Worm (Caenorhabditis elegans) whole organism, dauer: ENCODE results near the gene F45D3.2.

ENCODE experiments used
- unc-62 ChIP-seq: sonication (generic microtip); optimal IDR thresholded peaks from 2 replicates; lab custom pipeline; 2017; ENCODE audit warnings: missing biosample characterization, missing genetic modification reagents, missing genetic modification characterization

The F45D3.2 gene

DNA sequence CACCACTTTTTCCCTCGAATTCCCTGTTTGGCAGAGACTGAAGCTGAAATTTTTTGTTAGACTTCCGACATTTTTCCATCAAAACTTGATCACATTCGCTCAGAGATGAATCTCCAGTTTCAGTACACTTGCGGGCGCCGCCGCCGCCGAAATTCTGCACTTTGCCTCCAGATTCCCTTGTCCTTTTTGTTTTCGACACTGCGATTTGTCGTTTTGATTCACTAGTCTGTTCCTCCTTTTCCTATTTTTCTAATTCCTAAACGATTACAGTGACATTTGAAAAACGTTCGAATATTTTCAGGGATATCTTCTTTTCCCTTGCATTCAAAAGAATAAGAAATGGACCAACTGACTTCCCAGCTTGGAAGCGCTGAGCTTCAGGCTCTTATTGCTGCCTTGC, at the start of gene F45D3.2:
F45D3.2 (plus strand) TSS at position 301 of the 400 bp plus-strand sequence.
- no peak for TF ChIP-seq unc-62

ce11 chrV:12491070-12491643, 49.7 kb upstream of the F45D3.2 start:
- TF ChIP-seq unc-62: no peak

DNA sequence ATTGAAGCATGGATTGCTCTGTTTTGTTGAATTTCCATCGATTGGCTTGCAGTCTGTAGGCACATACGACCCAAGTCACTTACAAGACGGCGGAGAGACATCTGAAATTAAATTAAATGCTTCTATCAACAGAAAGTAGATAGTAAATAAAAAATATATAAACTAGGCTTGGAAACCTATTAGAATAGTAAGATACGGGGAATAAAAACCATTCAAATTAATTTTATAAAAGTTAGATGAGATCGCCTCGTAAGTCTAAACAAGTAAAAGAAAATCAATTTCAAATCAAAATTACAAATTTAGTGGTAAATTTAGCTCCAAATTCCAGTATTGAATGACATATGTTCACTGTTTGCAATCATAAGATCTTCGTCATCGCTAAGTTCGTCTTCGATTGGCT, 46.3 kb upstream of the F45D3.2 start, which contains the start of gene mrps-11:
mrps-11 (minus strand) TSS at position 101 of the 400 bp plus-strand sequence.
- no peak for TF ChIP-seq unc-62

DNA sequence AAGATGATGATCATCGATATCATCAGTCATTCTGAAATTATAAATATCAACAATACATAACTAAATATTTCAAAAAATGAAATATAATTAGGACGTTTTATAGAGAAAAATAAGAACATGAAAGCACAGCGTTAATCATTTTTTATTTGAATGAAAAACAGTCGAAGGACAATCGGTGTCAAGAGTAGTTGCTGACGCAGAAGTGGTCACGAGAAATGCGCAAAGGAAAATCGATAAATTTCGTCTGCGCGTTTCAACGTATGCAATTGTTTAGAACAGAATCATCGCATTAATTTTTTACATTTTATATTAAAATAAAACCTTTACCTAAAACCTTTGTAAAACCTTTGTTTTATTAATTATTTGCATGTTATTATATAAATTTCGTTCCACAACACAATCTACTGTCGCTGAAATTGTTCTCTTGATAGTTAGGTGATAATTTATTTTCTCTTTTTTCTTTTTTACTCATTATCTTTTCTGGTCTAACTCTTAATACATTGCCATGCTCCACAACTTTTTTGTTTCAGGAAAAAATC, 43.0 kb upstream of the F45D3.2 start, which contains the start of the genes W04D2.4 and rbm-25:
W04D2.4 (minus strand) TSS at position 31 of the 539 bp plus-strand sequence.
rbm-25 (plus strand) TSS at position 489 of the 539 bp plus-strand sequence.
- no peak for TF ChIP-seq unc-62

ce11 chrV:12503494-12503893, 37.3 kb upstream of the F45D3.2 start, which contains the start of gene T28H10.1:
TSS of gene T28H10.1 (plus strand) at chrV:12503794.
- no peak for TF ChIP-seq unc-62

- no peak for TF ChIP-seq unc-62
These were observed 35.1 kb upstream of the F45D3.2 start for ce11 chrV:12505730-12506129.

DNA sequence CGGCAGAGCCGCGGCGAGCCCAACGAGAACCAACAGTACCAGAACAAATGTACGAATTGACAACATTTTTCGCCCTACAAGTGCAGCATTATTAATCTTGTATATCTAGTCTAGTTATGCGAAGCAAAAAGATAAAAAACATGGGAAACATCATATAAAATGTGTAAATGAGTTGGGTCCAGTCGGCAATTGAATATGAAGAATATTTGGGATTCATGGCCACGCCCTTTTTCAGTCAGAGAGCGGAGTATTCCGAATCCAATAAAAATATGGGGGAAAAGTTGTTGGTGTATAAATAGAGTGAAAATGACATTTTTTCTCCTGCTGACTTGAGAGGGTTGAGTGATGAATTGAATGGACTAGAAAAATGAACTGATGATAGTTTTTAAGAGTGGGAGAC, 34.7 kb upstream of the F45D3.2 start, which contains the start of gene nlp-46:
nlp-46 (minus strand) TSS at position 101 of the 400 bp plus-strand sequence.
- TF ChIP-seq unc-62: no peak

DNA sequence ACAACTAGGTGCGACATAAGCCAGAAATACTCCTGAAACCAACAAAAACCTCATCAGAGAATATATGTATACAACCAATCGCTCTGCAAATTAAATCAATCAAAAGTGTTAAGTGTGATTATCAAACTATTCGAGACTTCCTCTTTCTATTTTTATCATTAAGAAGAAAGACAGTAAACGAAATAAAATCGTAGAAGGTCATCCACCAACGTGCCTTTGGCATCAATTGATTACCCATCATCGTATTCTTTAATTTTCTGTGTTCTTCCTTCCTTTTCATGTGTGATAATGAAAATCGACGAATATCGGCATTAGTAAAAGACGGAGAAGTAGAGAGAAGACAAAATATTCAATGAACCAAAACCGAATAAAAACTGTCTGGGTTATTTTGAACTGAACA, 28.9 kb upstream of the F45D3.2 start:
- no peak for TF ChIP-seq unc-62

ce11 chrV:12512773-12513172, 28.1 kb upstream of the F45D3.2 start, which contains the start of the genes T28H10.2 and lgmn-1:
TSS of gene T28H10.2 (minus strand) at chrV:12512949.
TSS of gene lgmn-1 (plus strand) at chrV:12513056.
- TF ChIP-seq unc-62: no peak

DNA sequence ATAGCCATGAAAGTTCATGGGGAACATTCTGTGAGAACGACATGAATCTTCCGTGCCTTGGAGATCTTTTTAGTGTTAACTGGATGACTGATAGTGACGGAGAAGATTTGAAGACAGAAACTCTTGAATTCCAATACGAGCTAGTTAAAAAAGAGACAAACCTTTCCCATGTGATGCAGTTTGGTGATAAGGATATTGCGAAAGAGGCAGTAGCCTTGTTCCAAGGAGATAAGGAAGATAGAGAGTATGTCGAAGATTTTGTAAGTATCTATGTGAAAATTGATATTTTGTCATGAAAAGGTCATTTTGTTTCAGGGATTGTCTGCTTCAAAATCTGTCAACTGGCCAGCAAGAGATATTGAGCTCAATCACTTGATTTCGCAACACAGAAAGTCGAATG, 26.9 kb upstream of the F45D3.2 start:
- no peak for TF ChIP-seq unc-62

DNA sequence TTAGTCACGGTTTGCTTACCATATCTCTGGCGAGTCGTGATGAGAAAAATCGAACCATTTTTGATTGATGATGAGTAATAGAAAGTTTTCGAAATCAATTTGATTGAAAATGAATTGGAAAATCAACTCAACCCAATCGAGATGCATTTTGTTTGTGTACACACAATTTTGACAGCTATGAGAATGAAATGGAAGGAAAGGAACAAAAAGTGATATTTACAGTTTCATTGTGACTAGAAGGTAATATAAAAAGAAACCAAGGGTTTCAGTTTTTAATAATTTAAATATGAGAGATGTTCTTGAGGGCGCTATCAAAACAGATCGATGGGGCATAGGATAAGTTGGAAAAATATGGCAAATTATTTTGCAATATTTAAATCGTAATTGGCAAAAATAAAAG, 23.7 kb upstream of the F45D3.2 start, which contains the start of gene cal-1:
cal-1 (minus strand) TSS at position 101 of the 400 bp plus-strand sequence.
- TF ChIP-seq unc-62: no peak

DNA sequence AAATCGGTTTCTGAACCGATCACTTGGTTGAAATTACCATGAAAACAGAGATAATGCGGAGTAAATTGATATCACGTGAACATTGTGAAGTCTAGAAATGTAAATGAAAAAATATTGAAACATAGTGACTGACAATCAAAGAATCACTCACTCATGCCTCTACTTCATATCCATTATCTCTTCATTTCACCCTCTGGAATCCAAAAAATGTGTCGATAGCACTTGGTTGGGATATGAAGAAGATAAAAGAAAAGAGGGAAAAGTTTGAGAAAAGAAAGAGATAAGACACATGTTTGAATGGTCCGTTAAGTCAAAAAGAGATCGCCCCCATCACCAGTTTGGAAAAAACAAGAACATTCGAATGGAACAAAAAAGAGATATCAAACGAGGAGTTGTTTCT, 23.1 kb upstream of the F45D3.2 start:
- TF ChIP-seq unc-62: no peak

ce11 chrV:12518770-12519169, 22.1 kb upstream of the F45D3.2 start:
- TF ChIP-seq unc-62: no peak

- no peak for TF ChIP-seq unc-62
These were observed 17.5 kb upstream of the F45D3.2 start for ce11 chrV:12523356-12523755.

- no peak for TF ChIP-seq unc-62
These were observed 15.3 kb upstream of the F45D3.2 start, which contains the start of gene dyf-4 for ce11 chrV:12525526-12525925. TSS of gene dyf-4 (minus strand) at chrV:12525738.

DNA sequence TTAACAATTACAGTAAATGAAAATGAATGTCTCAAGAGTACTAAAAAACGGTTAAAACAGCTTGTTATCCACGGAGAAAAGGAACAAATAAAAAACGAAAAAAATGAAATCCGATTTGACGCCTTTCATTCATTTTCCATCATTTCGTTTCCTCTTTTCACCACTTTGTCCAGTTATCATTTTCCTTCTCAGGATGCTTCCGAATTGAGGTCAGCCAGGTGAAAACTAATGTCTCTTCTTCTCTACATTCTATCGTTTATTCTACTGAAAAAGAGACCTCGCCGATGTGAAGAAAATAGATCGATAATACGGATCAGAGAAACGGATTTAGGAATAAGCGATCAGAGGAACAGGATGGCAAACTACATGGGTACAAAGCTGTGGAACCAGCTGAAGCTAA, 14.7 kb upstream of the F45D3.2 start:
- TF ChIP-seq unc-62: no peak

DNA sequence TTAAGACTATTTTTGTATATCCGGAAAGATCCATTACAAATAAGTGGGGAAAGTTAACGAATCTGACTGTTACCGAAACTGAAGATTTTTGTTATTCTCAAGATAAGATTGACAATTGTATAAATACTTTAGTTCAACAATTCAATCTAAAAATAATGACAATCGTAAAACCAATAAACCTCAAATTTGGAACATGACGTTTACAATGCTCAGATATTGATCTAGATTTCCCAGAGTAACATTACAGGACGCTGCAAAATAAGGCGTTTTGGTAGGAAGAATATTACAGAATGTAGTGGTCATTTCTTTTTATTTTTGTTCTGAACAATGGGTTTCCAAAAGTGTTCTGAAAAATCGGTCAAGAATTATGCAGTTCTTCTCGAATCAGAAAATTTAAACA, 14.1 kb upstream of the F45D3.2 start, which contains the start of gene F45D3.1:
F45D3.1 (plus strand) TSS at position 301 of the 400 bp plus-strand sequence.
- no peak for TF ChIP-seq unc-62

DNA sequence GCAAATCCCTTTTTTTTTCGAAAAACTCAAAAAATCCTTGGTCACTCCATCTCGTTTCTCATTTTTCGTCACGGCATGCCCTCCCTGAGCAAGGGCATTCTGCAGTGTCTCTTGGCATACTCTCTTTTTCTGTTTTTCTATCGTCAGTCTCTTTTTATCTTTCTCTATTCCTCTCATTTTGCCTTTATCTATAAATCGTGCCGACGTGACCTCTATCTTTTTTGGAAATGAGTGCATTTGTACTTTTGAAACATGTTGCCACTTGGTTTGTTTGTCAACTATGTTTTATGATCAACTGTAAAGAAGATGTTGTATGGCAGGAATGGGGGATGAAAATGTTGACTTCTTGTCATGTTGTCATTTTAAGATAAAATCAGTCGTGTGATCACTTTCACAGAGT, 11.9 kb upstream of the F45D3.2 start:
- TF ChIP-seq unc-62: no peak
